Fruit fly (Drosophila melanogaster): Measurements from ENCODE around the gene CG5681.

DNA sequence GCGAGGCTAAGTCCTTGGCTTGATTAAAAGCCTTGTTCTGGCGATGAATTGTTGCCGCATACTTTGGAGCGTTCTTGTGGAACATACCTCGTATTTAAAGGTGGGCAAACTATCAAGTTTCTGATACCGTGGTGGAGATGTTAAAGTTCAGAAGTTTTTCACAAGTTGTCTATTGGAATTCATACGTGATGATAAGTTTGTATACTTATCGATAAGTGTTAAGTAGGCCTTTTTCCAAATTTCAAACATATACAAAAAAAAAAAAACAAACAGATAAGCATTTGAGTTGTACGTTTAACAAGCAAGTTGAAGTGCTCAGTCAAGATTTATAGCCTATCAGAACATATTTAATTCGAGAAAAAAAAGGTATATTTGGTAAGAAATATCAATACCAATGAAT, at the start of gene CG5681:
- TF ChIP-seq CTCF (optimal IDR thresholded peaks at IDR 0.05) (no peak), CG8478 (optimal IDR thresholded peaks at IDR 0.05) (no peak)
